Worm (Caenorhabditis elegans) whole organism, L4 larva: Measurements from ENCODE around the gene clec-4.

ENCODE experiments used
- madf-9 ChIP-seq: fragments of 200-800 bp; sonication (Bioruptor generic); conservative IDR thresholded peaks from 2 replicates; pipeline ENCODE4 v1.3.6; 2022; ENCODE audit warnings: missing genetic modification reagents, missing genetic modification characterization, missing compliant biosample characterization
- unc-62 ChIP-seq, 3 experiments: fragments of 150-350 bp in 1 of 3; sonication (generic microtip); optimal IDR thresholded peaks in 2 of 3; peaks in 1 of 3; 1 replicate in 1 of 3; 2 replicates in 2 of 3; lab custom pipeline; 2014 to 2017; ENCODE audit warnings: missing biosample characterization in 3 of 3, missing genetic modification characterization in 3 of 3, missing genetic modification reagents in 3 of 3, missing genotype in 1 of 3
- zip-2 ChIP-seq: fragments of 150-350 bp; optimal IDR thresholded peaks from 2 replicates; lab custom pipeline; 2014; ENCODE audit warnings: missing biosample characterization, missing genetic modification characterization

- TF ChIP-seq zip-2 (tag; lab: Kevin White, UChicago) (no peak), madf-9 (no peak), unc-62 (GFP tag; optimal IDR thresholded peaks at IDR 0.05 in 1 of 2; lab: Kevin White, UChicago) (no peak), unc-62 (tag; optimal IDR thresholded peaks at IDR 0.05; lab: Kevin White, UChicago) (no peak)
These were observed 36.4 kb downstream of the clec-4 start, which contains the start of gene F49C5.9 for ce11 chrII:12544533-12544932.
